Worm (Caenorhabditis elegans): Measurements from ENCODE around the gene nhr-46.

DNA sequence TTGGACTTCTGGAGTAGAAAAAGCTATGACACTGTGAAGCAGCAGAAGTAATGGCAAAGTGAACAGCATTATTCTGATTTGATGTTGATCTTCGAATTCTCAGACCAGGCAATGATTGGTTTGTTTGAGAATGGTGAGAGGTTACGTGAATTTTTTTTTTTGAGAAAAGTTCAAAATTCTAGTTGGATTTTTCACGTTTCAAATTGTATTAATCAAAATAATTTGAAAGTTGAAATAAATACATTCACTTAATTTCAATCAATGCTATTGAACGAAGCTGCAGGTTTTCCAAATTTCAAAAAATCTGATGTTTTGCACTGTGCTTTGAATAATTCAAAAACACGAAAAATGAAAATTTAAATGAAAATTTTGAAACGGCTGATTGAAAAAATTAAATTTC is 39.0 kb upstream of the nhr-46 start, which contains the start of gene C31H1.5:
- no peak for TF ChIP-seq T22C8.4 (GFP tag; IDR thresholded peaks at IDR 0.05)
- TF ChIP-seq klf-2 (GFP tag; conservative IDR thresholded peaks at IDR 0.05) = no peak
- no peak for TF ChIP-seq cog-1 (tag; optimal IDR thresholded peaks at IDR 0.05)
- no peak for TF ChIP-seq flt-1 (GFP tag; IDR thresholded peaks at IDR 0.05)
- TF ChIP-seq ztf-23 (GFP tag; IDR thresholded peaks at IDR 0.05) = no peak
- no peak for TF ChIP-seq tab-1 (GFP tag; IDR thresholded peaks at IDR 0.05)

All from whole organism, midembryonic.